Worm (Caenorhabditis elegans): ENCODE data around the gene tbce-1.

ce11 chrIV:8342385-8342784 lies 47.9 kb downstream of the tbce-1 start, which contains the start of gene lgc-5:
- TF ChIP-seq snpc-4 (tag; optimal IDR thresholded peaks at IDR 0.05) = no peak
- TF ChIP-seq unc-62 (GFP tag; optimal IDR thresholded peaks at IDR 0.05) = no peak
